Worm (Caenorhabditis elegans): ENCODE data around the gene gid-8.

The gid-8 gene

DNA sequence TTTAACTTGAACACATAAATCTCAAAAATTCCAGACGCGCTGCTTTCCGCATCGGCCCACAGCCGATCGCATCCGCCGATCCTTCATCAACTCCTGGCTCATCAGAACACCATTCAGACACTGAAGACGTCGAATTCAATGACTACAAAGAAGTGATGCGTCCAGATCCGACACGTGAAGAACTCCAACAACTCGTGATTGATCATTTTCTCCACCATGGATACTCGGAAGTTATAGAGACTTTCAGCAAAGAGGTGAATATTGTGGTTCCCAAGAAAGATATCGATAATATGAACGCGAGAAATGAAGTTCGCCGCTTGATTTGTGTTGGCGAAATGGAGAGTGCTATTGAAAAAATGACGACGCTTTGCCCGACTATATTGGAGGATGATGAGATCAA, 1.4 kb downstream of the gid-8 start:
- TF ChIP-seq tbx-2 (tag; optimal IDR thresholded peaks at IDR 0.05) (no peak), nhr-237 (tag; optimal IDR thresholded peaks at IDR 0.05) (no peak), nhr-77 (tag; optimal IDR thresholded peaks at IDR 0.05) (no peak), lsy-12 (tag; optimal IDR thresholded peaks at IDR 0.05) (no peak), snpc-4 (tag; optimal IDR thresholded peaks at IDR 0.05) (no peak), pqm-1 (tag; optimal IDR thresholded peaks at IDR 0.05) (no peak), eor-1 (tag; optimal IDR thresholded peaks at IDR 0.05) (no peak)

ce11 chrV:1471078-1471969, 3.8 kb downstream of the gid-8 start:
- TF ChIP-seq elt-2 (tag; optimal IDR thresholded peaks at IDR 0.05), result peak; percentile 27
- TF ChIP-seq egl-5 (tag; optimal IDR thresholded peaks at IDR 0.05), result peak; percentile 62
- TF ChIP-seq skn-1 (tag; optimal IDR thresholded peaks at IDR 0.05), result peak; percentile 95
- TF ChIP-seq nhr-12 (tag; optimal IDR thresholded peaks at IDR 0.05), result no peak
- peak; percentile 10 for TF ChIP-seq snpc-4 (tag; optimal IDR thresholded peaks at IDR 0.05)
- TF ChIP-seq nhr-43 (tag; optimal IDR thresholded peaks at IDR 0.05; ENCODE audit: poor library complexity, severe bottlenecking), result peak; percentile 43
- peak; percentile 35 for TF ChIP-seq lin-39 (tag; optimal IDR thresholded peaks at IDR 0.05)
- TF ChIP-seq pha-4 (tag; optimal IDR thresholded peaks at IDR 0.05), result peak; percentile 74
- TF ChIP-seq ama-1 (optimal IDR thresholded peaks at IDR 0.05), result no peak
- peak; percentile 24 for TF ChIP-seq pqm-1 (tag; optimal IDR thresholded peaks at IDR 0.05)
- no peak for TF ChIP-seq unc-39 (tag; optimal IDR thresholded peaks at IDR 0.05)
- peak; percentile 81 for TF ChIP-seq nfya-1 (tag; optimal IDR thresholded peaks at IDR 0.05; ENCODE audit: insufficient read depth)
- TF ChIP-seq egl-27 (tag; optimal IDR thresholded peaks at IDR 0.05), result no peak
- TF ChIP-seq ceh-16 (tag; optimal IDR thresholded peaks at IDR 0.05), result no peak
- TF ChIP-seq mml-1 (tag; optimal IDR thresholded peaks at IDR 0.05), result no peak
- peak; percentile 9 for TF ChIP-seq fkh-2 (tag; optimal IDR thresholded peaks at IDR 0.05)
- peak; percentile 30 for TF ChIP-seq elt-1 (tag; optimal IDR thresholded peaks at IDR 0.05)
- peak; percentile 86 for TF ChIP-seq lin-15B (tag; optimal IDR thresholded peaks at IDR 0.05)
- TF ChIP-seq tbx-2 (tag; optimal IDR thresholded peaks at IDR 0.05), result no peak
- TF ChIP-seq ZK546.5 (tag; optimal IDR thresholded peaks at IDR 0.05), result no peak
- TF ChIP-seq fkh-10 (GFP tag; optimal IDR thresholded peaks at IDR 0.05), result peak; percentile 35
- TF ChIP-seq ceh-28 (tag; optimal IDR thresholded peaks at IDR 0.05), result peak; percentile 48
- TF ChIP-seq jun-1 (tag; optimal IDR thresholded peaks at IDR 0.05), result no peak
- TF ChIP-seq nhr-23 (tag; optimal IDR thresholded peaks at IDR 0.05), result peak; percentile 83
- TF ChIP-seq ceh-82 (tag; optimal IDR thresholded peaks at IDR 0.05), result no peak

- TF ChIP-seq lin-39 (tag; optimal IDR thresholded peaks at IDR 0.05) (no peak), nhr-43 (tag; optimal IDR thresholded peaks at IDR 0.05; ENCODE audit: poor library complexity, severe bottlenecking) (no peak), egl-5 (tag; optimal IDR thresholded peaks at IDR 0.05) (no peak)
Measured at ce11 chrV:1471977-1472376, 4.4 kb downstream of the gid-8 start.

DNA sequence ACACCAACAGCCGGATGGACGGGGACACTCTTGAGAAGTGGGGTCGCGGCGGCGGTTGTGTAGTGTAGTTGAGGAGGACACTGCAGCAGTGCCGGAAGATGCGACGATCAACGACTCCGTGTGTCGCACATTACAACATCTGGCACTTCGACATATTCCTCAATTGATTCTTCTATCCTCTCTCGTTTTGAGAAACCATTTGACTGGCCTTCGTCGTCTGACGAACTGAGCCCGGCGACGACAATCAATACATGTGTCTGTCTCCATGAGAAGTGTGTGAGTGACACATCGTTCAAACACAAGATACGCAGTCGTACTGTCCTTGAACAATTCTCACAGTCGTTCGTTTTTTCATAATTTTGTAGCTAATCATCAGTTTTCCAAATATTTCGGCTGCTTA, 5.0 kb downstream of the gid-8 start:
- peak; percentile 7 for TF ChIP-seq lin-39 (tag; optimal IDR thresholded peaks at IDR 0.05)
- TF ChIP-seq nfya-1 (tag; optimal IDR thresholded peaks at IDR 0.05; ENCODE audit: insufficient read depth), result no peak
- TF ChIP-seq nhr-25 (tag; optimal IDR thresholded peaks at IDR 0.05), result peak; percentile 57
- no peak for TF ChIP-seq nhr-43 (tag; optimal IDR thresholded peaks at IDR 0.05; ENCODE audit: poor library complexity, severe bottlenecking)
- no peak for TF ChIP-seq elt-3 (tag; optimal IDR thresholded peaks at IDR 0.05)
- TF ChIP-seq ceh-82 (tag; optimal IDR thresholded peaks at IDR 0.05), result no peak
- no peak for TF ChIP-seq snpc-4 (tag; optimal IDR thresholded peaks at IDR 0.05)
- no peak for TF ChIP-seq R02D3.7 (tag; optimal IDR thresholded peaks at IDR 0.05)

ce11 chrV:1474486-1475125, 7.1 kb downstream of the gid-8 start, which contains the start of the genes F53E2.2 and unc-60:
F53E2.2 (plus strand) TSS chrV:1475086.
unc-60 (plus strand) TSS chrV:1475086.
- TF ChIP-seq hmg-11 (tag; optimal IDR thresholded peaks at IDR 0.05) (peak; percentile 92), nhr-77 (tag; optimal IDR thresholded peaks at IDR 0.05) (no peak), elt-2 (tag; optimal IDR thresholded peaks at IDR 0.05) (peak; percentile 57), ceh-16 (tag; optimal IDR thresholded peaks at IDR 0.05) (no peak), tbx-2 (tag; optimal IDR thresholded peaks at IDR 0.05) (no peak), snpc-4 (tag; optimal IDR thresholded peaks at IDR 0.05) (peak; percentile 8), aly-2 (tag; optimal IDR thresholded peaks at IDR 0.05) (no peak), jun-1 (tag; optimal IDR thresholded peaks at IDR 0.05) (no peak), lin-39 (tag; optimal IDR thresholded peaks at IDR 0.05) (peak; percentile 24), ama-1 (optimal IDR thresholded peaks at IDR 0.05) (peak; percentile 60), unc-62 (GFP tag; optimal IDR thresholded peaks at IDR 0.05) (peak; percentile 47), sea-2 (GFP tag; optimal IDR thresholded peaks at IDR 0.05) (no peak), nhr-237 (tag; optimal IDR thresholded peaks at IDR 0.05) (no peak), nhr-43 (tag; optimal IDR thresholded peaks at IDR 0.05; ENCODE audit: poor library complexity, severe bottlenecking) (peak; percentile 9), nhr-11 (tag; optimal IDR thresholded peaks at IDR 0.05) (no peak), nhr-23 (tag; optimal IDR thresholded peaks at IDR 0.05) (no peak), nhr-25 (tag; optimal IDR thresholded peaks at IDR 0.05) (no peak), ceh-82 (tag; optimal IDR thresholded peaks at IDR 0.05) (no peak), nfya-1 (tag; optimal IDR thresholded peaks at IDR 0.05; ENCODE audit: insufficient read depth) (peak; percentile 89), unc-39 (tag; optimal IDR thresholded peaks at IDR 0.05) (no peak), mml-1 (tag; optimal IDR thresholded peaks at IDR 0.05) (no peak), ZK546.5 (tag; optimal IDR thresholded peaks at IDR 0.05) (no peak), nhr-76 (tag; optimal IDR thresholded peaks at IDR 0.05) (no peak), zag-1 (tag; optimal IDR thresholded peaks at IDR 0.05) (no peak), egl-5 (tag; optimal IDR thresholded peaks at IDR 0.05) (peak; percentile 17)

All from whole organism, L3 larva.